Worm (Caenorhabditis elegans): ENCODE results near the gene C23H5.8.

The C23H5.8 gene

ce11 chrIV:2111300-2111874 lies 1.8 kb downstream of the C23H5.8 start, which contains the start of gene che-6:
Gene che-6, minus strand, starts transcription at chrIV:2111408.
- TF ChIP-seq efl-1 (optimal IDR thresholded peaks at IDR 0.05) (no peak), efl-1 (GFP tag; optimal IDR thresholded peaks at IDR 0.05 in 1 of 2) (peak in 1 of 2 experiments; percentile 89), hpl-2 (GFP tag; optimal IDR thresholded peaks at IDR 0.05) (no peak), isw-1 (GFP tag; IDR thresholded peaks at IDR 0.05) (no peak)

ce11 chrIV:2106708-2107107 lies 6.5 kb downstream of the C23H5.8 start:
- TF ChIP-seq efl-1 (optimal IDR thresholded peaks at IDR 0.05) (no peak), efl-1 (GFP tag; optimal IDR thresholded peaks at IDR 0.05 in 1 of 2) (peak in 1 of 2 experiments; percentile 23), nhr-85 (tag) (no peak), sptf-1 (tag; optimal IDR thresholded peaks at IDR 0.05) (no peak), ceh-63 (GFP tag; optimal IDR thresholded peaks at IDR 0.05) (no peak), vab-15 (tag; optimal IDR thresholded peaks at IDR 0.05) (no peak), tlp-1 (tag; optimal IDR thresholded peaks at IDR 0.05) (no peak)

- TF ChIP-seq efl-1 (optimal IDR thresholded peaks at IDR 0.05): no peak
- peak in 1 of 2 experiments; percentile 46 for TF ChIP-seq efl-1 (GFP tag; optimal IDR thresholded peaks at IDR 0.05 in 1 of 2)
- no peak for TF ChIP-seq nhr-28 (tag; optimal IDR thresholded peaks at IDR 0.05)
- TF ChIP-seq isw-1 (GFP tag; IDR thresholded peaks at IDR 0.05): no peak
- no peak for TF ChIP-seq sox-4 (tag; optimal IDR thresholded peaks at IDR 0.05)
- no peak for TF ChIP-seq irx-1 (tag; optimal IDR thresholded peaks at IDR 0.05)
Measured at ce11 chrIV:2102793-2103192, 10.4 kb downstream of the C23H5.8 start, which contains the start of gene C23H5.15. Gene C23H5.15, minus strand, starts transcription at chrIV:2102893.

ce11 chrIV:2099771-2100170 lies 13.4 kb downstream of the C23H5.8 start, which contains the start of gene C23H5.11:
Gene C23H5.11, minus strand, starts transcription at chrIV:2099871.
- TF ChIP-seq jun-1 (tag; optimal IDR thresholded peaks at IDR 0.05) (no peak), nhr-237 (tag; optimal IDR thresholded peaks at IDR 0.05) (no peak), skn-1 (tag; optimal IDR thresholded peaks at IDR 0.05) (no peak), dpl-1 (GFP tag; optimal IDR thresholded peaks at IDR 0.05) (no peak), ets-5 (GFP tag; IDR thresholded peaks at IDR 0.05) (no peak)

- TF ChIP-seq fkh-8 (tag; optimal IDR thresholded peaks at IDR 0.05): no peak
- TF ChIP-seq dsc-1 (tag; optimal IDR thresholded peaks at IDR 0.05): no peak
- no peak for TF ChIP-seq nhr-28 (tag; optimal IDR thresholded peaks at IDR 0.05)
- no peak for TF ChIP-seq aha-1 (tag; optimal IDR thresholded peaks at IDR 0.05)
- TF ChIP-seq hpl-2 (GFP tag; optimal IDR thresholded peaks at IDR 0.05): no peak
- no peak for TF ChIP-seq hlh-4 (tag; optimal IDR thresholded peaks at IDR 0.05)
- TF ChIP-seq unc-130 (tag; optimal IDR thresholded peaks at IDR 0.05): no peak
- TF ChIP-seq ceh-90 (tag; optimal IDR thresholded peaks at IDR 0.05): no peak
- TF ChIP-seq ces-1 (GFP tag; optimal IDR thresholded peaks at IDR 0.05): no peak
- no peak for TF ChIP-seq ceh-88 (GFP tag; IDR thresholded peaks at IDR 0.05)
- no peak for TF ChIP-seq nhr-47 (tag; optimal IDR thresholded peaks at IDR 0.05)
- TF ChIP-seq unc-62 (GFP tag; optimal IDR thresholded peaks at IDR 0.05): no peak
- TF ChIP-seq vab-15 (tag; optimal IDR thresholded peaks at IDR 0.05): no peak
- no peak for TF ChIP-seq mef-2 (tag; optimal IDR thresholded peaks at IDR 0.05)
- no peak for TF ChIP-seq F16B12.6 (tag; optimal IDR thresholded peaks at IDR 0.05)
- no peak for TF ChIP-seq rnt-1 (tag; optimal IDR thresholded peaks at IDR 0.05)
- TF ChIP-seq C34B4.2 (tag; optimal IDR thresholded peaks at IDR 0.05): no peak
- TF ChIP-seq fos-1 (tag; optimal IDR thresholded peaks at IDR 0.05): no peak
Measured at ce11 chrIV:2083734-2084133, 29.5 kb downstream of the C23H5.8 start, which contains the start of gene mca-2. Gene mca-2, plus strand, starts transcription at chrIV:2084034.

- TF ChIP-seq vab-15 (tag; optimal IDR thresholded peaks at IDR 0.05) (peak; percentile 88), C16A3.4 (tag; optimal IDR thresholded peaks at IDR 0.05) (no peak), nhr-90 (tag; optimal IDR thresholded peaks at IDR 0.05; ENCODE audit: poor library complexity) (peak; percentile 30), grh-1 (GFP tag; IDR thresholded peaks at IDR 0.05) (peak; percentile 33; the same call in 1 of the 2 replicates), lin-14 (GFP tag; optimal IDR thresholded peaks at IDR 0.05) (peak; percentile 75), mdl-1 (tag; optimal IDR thresholded peaks at IDR 0.05) (peak in 1 of 2 experiments; percentile 35), snu-23 (GFP tag; optimal IDR thresholded peaks at IDR 0.05) (peak; percentile 52), elt-3 (tag; optimal IDR thresholded peaks at IDR 0.05) (peak in 5 of 6 experiments; percentile 13 to 73 (median 59)), lin-35 (GFP tag; optimal IDR thresholded peaks at IDR 0.05) (peak in 1 of 2 experiments; percentile 38), lsy-2 (tag; optimal IDR thresholded peaks at IDR 0.05) (peak in 1 of 2 experiments; percentile 40), efl-1 (optimal IDR thresholded peaks at IDR 0.05) (peak in 1 of 2 experiments; percentile 14), efl-1 (GFP tag; optimal IDR thresholded peaks at IDR 0.05 in 1 of 2) (no peak), nhr-85 (tag) (peak; percentile 89), nhr-71 (tag; optimal IDR thresholded peaks at IDR 0.05) (peak; percentile 38), xbp-1 (tag; optimal IDR thresholded peaks at IDR 0.05) (no peak), nhr-20 (tag; optimal IDR thresholded peaks at IDR 0.05) (peak; percentile 52)
Measured at ce11 chrIV:2083146-2083545, 30.1 kb downstream of the C23H5.8 start.
